Worm (Caenorhabditis elegans): ENCODE measurements around the gene E02C12.6.

Gene E02C12.6

ce11 chrV:9370986-9371385 is at the start of gene E02C12.6:
TSS of gene E02C12.6 (minus strand) at chrV:9371086.
- TF ChIP-seq ztf-29 (GFP tag; IDR thresholded peaks at IDR 0.05) (no peak), T22C8.4 (GFP tag; IDR thresholded peaks at IDR 0.05) (no peak), flt-1 (GFP tag; IDR thresholded peaks at IDR 0.05) (no peak), klf-2 (GFP tag; conservative IDR thresholded peaks at IDR 0.05) (no peak), tab-1 (GFP tag; IDR thresholded peaks at IDR 0.05) (no peak), cog-1 (tag; optimal IDR thresholded peaks at IDR 0.05) (no peak), ref-1 (GFP tag; conservative IDR thresholded peaks at IDR 0.05) (no peak), ztf-23 (GFP tag; IDR thresholded peaks at IDR 0.05) (no peak), med-1 (GFP tag; optimal IDR thresholded peaks at IDR 0.05; ENCODE audit: insufficient read depth) (no peak)

ce11 chrV:9416624-9417023 is 45.7 kb upstream of the E02C12.6 start, which contains the start of gene F36D4.1:
TSS of gene F36D4.1 (plus strand) at chrV:9416924.
- TF ChIP-seq med-1 (GFP tag; optimal IDR thresholded peaks at IDR 0.05; ENCODE audit: insufficient read depth) (no peak), cog-1 (tag; optimal IDR thresholded peaks at IDR 0.05) (no peak), ztf-23 (GFP tag; IDR thresholded peaks at IDR 0.05) (no peak), tab-1 (GFP tag; IDR thresholded peaks at IDR 0.05) (no peak), flt-1 (GFP tag; IDR thresholded peaks at IDR 0.05) (no peak), ref-1 (GFP tag; conservative IDR thresholded peaks at IDR 0.05) (no peak), T22C8.4 (GFP tag; IDR thresholded peaks at IDR 0.05) (no peak), ztf-29 (GFP tag; IDR thresholded peaks at IDR 0.05) (no peak), klf-2 (GFP tag; conservative IDR thresholded peaks at IDR 0.05) (no peak)

- TF ChIP-seq ztf-29 (GFP tag; IDR thresholded peaks at IDR 0.05) (no peak), med-1 (GFP tag; optimal IDR thresholded peaks at IDR 0.05; ENCODE audit: insufficient read depth) (no peak), ztf-23 (GFP tag; IDR thresholded peaks at IDR 0.05) (no peak), T22C8.4 (GFP tag; IDR thresholded peaks at IDR 0.05) (no peak), tab-1 (GFP tag; IDR thresholded peaks at IDR 0.05) (no peak), klf-2 (GFP tag; conservative IDR thresholded peaks at IDR 0.05) (no peak), cog-1 (tag; optimal IDR thresholded peaks at IDR 0.05) (no peak), ref-1 (GFP tag; conservative IDR thresholded peaks at IDR 0.05) (no peak), flt-1 (GFP tag; IDR thresholded peaks at IDR 0.05) (no peak)
Observed at ce11 chrV:9414516-9414915, 43.6 kb upstream of the E02C12.6 start, which contains the start of gene F36D4.4. TSS of gene F36D4.4 (minus strand) at chrV:9414616.

- TF ChIP-seq T22C8.4 (GFP tag; IDR thresholded peaks at IDR 0.05): no peak
- TF ChIP-seq flt-1 (GFP tag; IDR thresholded peaks at IDR 0.05): no peak
- no peak for TF ChIP-seq cog-1 (tag; optimal IDR thresholded peaks at IDR 0.05)
- TF ChIP-seq med-1 (GFP tag; optimal IDR thresholded peaks at IDR 0.05; ENCODE audit: insufficient read depth): no peak
- no peak for TF ChIP-seq tab-1 (GFP tag; IDR thresholded peaks at IDR 0.05)
- no peak for TF ChIP-seq klf-2 (GFP tag; conservative IDR thresholded peaks at IDR 0.05)
- no peak for TF ChIP-seq ref-1 (GFP tag; conservative IDR thresholded peaks at IDR 0.05)
- no peak for TF ChIP-seq ztf-23 (GFP tag; IDR thresholded peaks at IDR 0.05)
- TF ChIP-seq ztf-29 (GFP tag; IDR thresholded peaks at IDR 0.05): no peak
Observed at ce11 chrV:9408869-9409268, 38.0 kb upstream of the E02C12.6 start.

- TF ChIP-seq ztf-29 (GFP tag; IDR thresholded peaks at IDR 0.05) (no peak), flt-1 (GFP tag; IDR thresholded peaks at IDR 0.05) (no peak), tab-1 (GFP tag; IDR thresholded peaks at IDR 0.05) (no peak), klf-2 (GFP tag; conservative IDR thresholded peaks at IDR 0.05) (no peak), T22C8.4 (GFP tag; IDR thresholded peaks at IDR 0.05) (no peak), ztf-23 (GFP tag; IDR thresholded peaks at IDR 0.05) (no peak), cog-1 (tag; optimal IDR thresholded peaks at IDR 0.05) (no peak), ref-1 (GFP tag; conservative IDR thresholded peaks at IDR 0.05) (no peak), med-1 (GFP tag; optimal IDR thresholded peaks at IDR 0.05; ENCODE audit: insufficient read depth) (no peak)
Observed at ce11 chrV:9406890-9407289, 36.0 kb upstream of the E02C12.6 start.

ce11 chrV:9399886-9400373 is 29.0 kb upstream of the E02C12.6 start, which contains the start of gene trpp-4:
TSS of gene trpp-4 (plus strand) at chrV:9400327.
- no peak for TF ChIP-seq ztf-23 (GFP tag; IDR thresholded peaks at IDR 0.05)

- TF ChIP-seq ztf-29 (GFP tag; IDR thresholded peaks at IDR 0.05): no peak
Observed at ce11 chrV:9394938-9395639, 24.2 kb upstream of the E02C12.6 start.

ce11 chrV:9391959-9392358 is 21.1 kb upstream of the E02C12.6 start:
- TF ChIP-seq klf-2 (GFP tag; conservative IDR thresholded peaks at IDR 0.05): no peak
- no peak for TF ChIP-seq tab-1 (GFP tag; IDR thresholded peaks at IDR 0.05)
- TF ChIP-seq flt-1 (GFP tag; IDR thresholded peaks at IDR 0.05): no peak
- no peak for TF ChIP-seq med-1 (GFP tag; optimal IDR thresholded peaks at IDR 0.05; ENCODE audit: insufficient read depth)
- TF ChIP-seq cog-1 (tag; optimal IDR thresholded peaks at IDR 0.05): no peak
- TF ChIP-seq T22C8.4 (GFP tag; IDR thresholded peaks at IDR 0.05): no peak
- no peak for TF ChIP-seq ztf-23 (GFP tag; IDR thresholded peaks at IDR 0.05)
- TF ChIP-seq ref-1 (GFP tag; conservative IDR thresholded peaks at IDR 0.05): no peak
- no peak for TF ChIP-seq ztf-29 (GFP tag; IDR thresholded peaks at IDR 0.05)

- TF ChIP-seq cog-1 (tag; optimal IDR thresholded peaks at IDR 0.05) (no peak), ref-1 (GFP tag; conservative IDR thresholded peaks at IDR 0.05) (no peak), klf-2 (GFP tag; conservative IDR thresholded peaks at IDR 0.05) (no peak), tab-1 (GFP tag; IDR thresholded peaks at IDR 0.05) (no peak), flt-1 (GFP tag; IDR thresholded peaks at IDR 0.05) (no peak), med-1 (GFP tag; optimal IDR thresholded peaks at IDR 0.05; ENCODE audit: insufficient read depth) (no peak), ztf-29 (GFP tag; IDR thresholded peaks at IDR 0.05) (no peak), T22C8.4 (GFP tag; IDR thresholded peaks at IDR 0.05) (no peak), ztf-23 (GFP tag; IDR thresholded peaks at IDR 0.05) (no peak)
Observed at ce11 chrV:9386143-9386542, 15.3 kb upstream of the E02C12.6 start, which contains the start of gene hum-2. TSS of gene hum-2 (plus strand) at chrV:9386175.

ce11 chrV:9384949-9385348 is 14.1 kb upstream of the E02C12.6 start:
- no peak for TF ChIP-seq klf-2 (GFP tag; conservative IDR thresholded peaks at IDR 0.05)
- TF ChIP-seq flt-1 (GFP tag; IDR thresholded peaks at IDR 0.05): no peak
- TF ChIP-seq ztf-29 (GFP tag; IDR thresholded peaks at IDR 0.05): no peak
